Worm (Caenorhabditis elegans) whole organism, mixed stage, embryonic: ENCODE data around the gene lin-25.

Experiments
- M03D4.4 ChIP-seq: sonication (generic microtip); optimal IDR thresholded peaks from 2 replicates; lab custom pipeline; 2017; ENCODE audit warnings: mild to moderate bottlenecking, missing genetic modification characterization, missing compliant biosample characterization
- bed-3 ChIP-seq: fragments of 200-800 bp; sonication (Bioruptor generic); optimal IDR thresholded peaks from 3 replicates; lab custom pipeline; 2018; ENCODE audit warnings: mild to moderate bottlenecking, missing genetic modification characterization, moderate library complexity, missing compliant biosample characterization
- ceh-39 ChIP-seq: fragments of 150-350 bp; optimal IDR thresholded peaks from 2 replicates; lab custom pipeline; 2014; ENCODE audit warnings: missing biosample characterization, missing genetic modification characterization
- ceh-43 ChIP-seq: fragments of 200-800 bp; sonication (Bioruptor generic); optimal IDR thresholded peaks from 2 replicates; lab custom pipeline; 2018; ENCODE audit warnings: mild to moderate bottlenecking, missing genetic modification characterization, moderate library complexity, missing compliant biosample characterization
- ceh-83 ChIP-seq: fragments of 200-800 bp; sonication (Bioruptor generic); optimal IDR thresholded peaks from 2 replicates; lab custom pipeline; 2018; ENCODE audit warnings: mild to moderate bottlenecking, missing genetic modification characterization, missing compliant biosample characterization
- ces-1 ChIP-seq: fragments of 150-350 bp; optimal IDR thresholded peaks from 2 replicates; lab custom pipeline; 2014; ENCODE audit warnings: missing biosample characterization, missing genetic modification reagents, missing genetic modification characterization
- cnd-1 ChIP-seq: fragments of 200-800 bp; sonication (Bioruptor generic); optimal IDR thresholded peaks from 2 replicates; lab custom pipeline; 2018; ENCODE audit warnings: mild to moderate bottlenecking, missing genetic modification characterization, missing compliant biosample characterization
- elt-1 ChIP-seq: sonication (generic microtip); optimal IDR thresholded peaks from 2 replicates; lab custom pipeline; 2017; ENCODE audit warnings: missing genetic modification characterization, mild to moderate bottlenecking, missing compliant biosample characterization, antibody characterized with exemption, moderate library complexity, borderline replicate concordance; ENCODE audit not compliant: insufficient read depth
- elt-3 ChIP-seq: fragments of 150-350 bp; optimal IDR thresholded peaks from 2 replicates; lab custom pipeline; 2014; ENCODE audit warnings: missing biosample characterization, missing genetic modification characterization
- flh-1 ChIP-seq: fragments of 200-800 bp; sonication (Bioruptor generic); optimal IDR thresholded peaks from 2 replicates; lab custom pipeline; 2018; ENCODE audit warnings: mild to moderate bottlenecking, missing genetic modification characterization, moderate library complexity, missing compliant biosample characterization
- ham-2 ChIP-seq: fragments of 200-800 bp; sonication (Bioruptor generic); optimal IDR thresholded peaks from 2 replicates; lab custom pipeline; 2018; ENCODE audit warnings: mild to moderate bottlenecking, missing genetic modification characterization, missing compliant biosample characterization
- hlh-1 ChIP-seq: fragments of 150-350 bp; optimal IDR thresholded peaks from 2 replicates; lab custom pipeline; 2014; ENCODE audit warnings: missing biosample characterization, missing genetic modification reagents, missing genetic modification characterization
- lin-13 ChIP-seq: fragments of 150-350 bp; optimal IDR thresholded peaks from 2 replicates; lab custom pipeline; 2014; ENCODE audit warnings: missing biosample characterization, missing genetic modification characterization
- lin-32 ChIP-seq: fragments of 200-800 bp; sonication (Bioruptor generic); optimal IDR thresholded peaks from 2 replicates; lab custom pipeline; 2018; ENCODE audit warnings: mild to moderate bottlenecking, missing genetic modification characterization, missing compliant biosample characterization
- lsy-2 ChIP-seq: fragments of 150-350 bp; optimal IDR thresholded peaks from 2 replicates; lab custom pipeline; 2014; ENCODE audit warnings: missing biosample characterization, missing genetic modification characterization
- mab-5 ChIP-seq: fragments of 150-350 bp; optimal IDR thresholded peaks from 2 replicates; lab custom pipeline; 2014; ENCODE audit warnings: missing biosample characterization, missing genetic modification characterization
- mls-2 ChIP-seq: sonication (generic microtip); optimal IDR thresholded peaks from 2 replicates; lab custom pipeline; 2016; ENCODE audit warnings: mild to moderate bottlenecking, missing genetic modification characterization, moderate library complexity, missing compliant biosample characterization
- nhr-12 ChIP-seq: fragments of 150-350 bp; optimal IDR thresholded peaks from 2 replicates; lab custom pipeline; 2014; ENCODE audit warnings: missing biosample characterization, missing genetic modification characterization
- nhr-2 ChIP-seq: fragments of 150-350 bp; optimal IDR thresholded peaks from 2 replicates; lab custom pipeline; 2014; ENCODE audit warnings: missing biosample characterization, missing genetic modification characterization
- nhr-28 ChIP-seq: fragments of 150-350 bp; optimal IDR thresholded peaks from 2 replicates; lab custom pipeline; 2014; ENCODE audit warnings: missing biosample characterization, missing genetic modification characterization
- nhr-76 ChIP-seq: sonication (generic microtip); optimal IDR thresholded peaks from 2 replicates; lab custom pipeline; 2017; ENCODE audit warnings: missing biosample characterization, missing genetic modification characterization
- pha-4 ChIP-seq: fragments of 150-350 bp; optimal IDR thresholded peaks from 2 replicates; lab custom pipeline; 2018; ENCODE audit warnings: missing biosample characterization, missing genetic modification reagents, missing genetic modification characterization
- snpc-4 ChIP-seq: fragments of 150-350 bp; optimal IDR thresholded peaks from 2 replicates; lab custom pipeline; 2014; ENCODE audit warnings: missing biosample characterization, missing genetic modification characterization
- sptf-1 ChIP-seq: sonication (generic microtip); optimal IDR thresholded peaks from 2 replicates; lab custom pipeline; 2017; ENCODE audit warnings: mild to moderate bottlenecking, missing genetic modification characterization, moderate library complexity, missing compliant biosample characterization
- unc-120 ChIP-seq: sonication (generic microtip); optimal IDR thresholded peaks from 2 replicates; lab custom pipeline; 2017; ENCODE audit warnings: missing genetic modification characterization, missing compliant biosample characterization; ENCODE audit not compliant: poor library complexity, severe bottlenecking
- unc-39 ChIP-seq: fragments of 150-350 bp; optimal IDR thresholded peaks from 2 replicates; lab custom pipeline; 2014; ENCODE audit warnings: missing biosample characterization, missing genetic modification characterization
- unc-62 ChIP-seq: fragments of 150-350 bp; optimal IDR thresholded peaks from 2 replicates; lab custom pipeline; 2014; ENCODE audit warnings: missing biosample characterization, missing genetic modification reagents, missing genetic modification characterization
- ztf-11 ChIP-seq: fragments of 150-350 bp; optimal IDR thresholded peaks from 2 replicates; lab custom pipeline; 2014; ENCODE audit warnings: missing biosample characterization, missing genetic modification characterization

The lin-25 gene

DNA sequence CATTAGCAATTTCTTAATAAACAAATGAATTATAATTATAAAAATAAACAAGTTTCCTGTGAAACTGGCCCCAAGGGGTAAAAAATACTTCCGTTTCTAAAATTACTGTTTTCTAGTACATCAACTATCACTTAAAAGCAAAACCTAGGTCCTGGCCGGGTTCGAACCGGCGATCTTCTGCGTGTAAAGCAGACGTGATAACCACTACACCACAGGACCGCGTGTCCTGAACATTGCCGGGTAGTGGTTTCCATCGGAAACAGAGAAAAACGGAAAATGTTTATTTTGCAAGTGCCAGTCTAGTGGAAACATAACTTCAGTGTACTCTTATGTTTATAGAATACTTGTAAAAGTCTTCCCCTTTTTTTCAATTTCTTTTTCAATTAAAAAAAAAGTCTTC, 33.5 kb downstream of the lin-25 start:
- TF ChIP-seq elt-1 (tag; lab: Kevin White, UChicago) = no peak
- no peak for TF ChIP-seq ztf-11
- no peak for TF ChIP-seq lsy-2 (tag; lab: Kevin White, UChicago)
- TF ChIP-seq mab-5 (tag; lab: Kevin White, UChicago) = no peak
- TF ChIP-seq unc-120 = no peak
- TF ChIP-seq snpc-4 = no peak
- TF ChIP-seq nhr-76 (tag; lab: Kevin White, UChicago) = no peak
- no peak for TF ChIP-seq ham-2 (GFP tag; lab: Kevin White, UChicago)
- TF ChIP-seq ceh-43 (GFP tag; lab: Kevin White, UChicago) = no peak

- TF ChIP-seq lsy-2 (tag; lab: Kevin White, UChicago) = no peak
- TF ChIP-seq ceh-43 (GFP tag; lab: Kevin White, UChicago) = no peak
- TF ChIP-seq cnd-1 = no peak
- no peak for TF ChIP-seq M03D4.4 (tag; lab: Kevin White, UChicago)
- no peak for TF ChIP-seq lin-32 (GFP tag; lab: Kevin White, UChicago)
- TF ChIP-seq unc-120 = no peak
- no peak for TF ChIP-seq ham-2 (GFP tag; lab: Kevin White, UChicago)
- no peak for TF ChIP-seq unc-39 (tag; lab: Kevin White, UChicago)
- no peak for TF ChIP-seq bed-3 (GFP tag; lab: Kevin White, UChicago)
- no peak for TF ChIP-seq ztf-11
- TF ChIP-seq flh-1 (GFP tag; lab: Kevin White, UChicago) = no peak
- TF ChIP-seq nhr-2 (tag; lab: Kevin White, UChicago) = no peak
- TF ChIP-seq elt-3 (tag; lab: Kevin White, UChicago) = no peak
- TF ChIP-seq nhr-28 (tag; lab: Kevin White, UChicago) = no peak
- no peak for TF ChIP-seq hlh-1
- no peak for TF ChIP-seq sptf-1 (tag; lab: Kevin White, UChicago)
- no peak for TF ChIP-seq ces-1 (GFP tag; lab: Kevin White, UChicago)
- no peak for TF ChIP-seq ceh-83 (GFP tag; lab: Kevin White, UChicago)
- TF ChIP-seq mls-2 = no peak
Measured at ce11 chrV:12695155-12695554, 45.4 kb downstream of the lin-25 start, which contains the start of gene parn-1. Gene parn-1, minus strand, starts transcription at chrV:12695255.

DNA sequence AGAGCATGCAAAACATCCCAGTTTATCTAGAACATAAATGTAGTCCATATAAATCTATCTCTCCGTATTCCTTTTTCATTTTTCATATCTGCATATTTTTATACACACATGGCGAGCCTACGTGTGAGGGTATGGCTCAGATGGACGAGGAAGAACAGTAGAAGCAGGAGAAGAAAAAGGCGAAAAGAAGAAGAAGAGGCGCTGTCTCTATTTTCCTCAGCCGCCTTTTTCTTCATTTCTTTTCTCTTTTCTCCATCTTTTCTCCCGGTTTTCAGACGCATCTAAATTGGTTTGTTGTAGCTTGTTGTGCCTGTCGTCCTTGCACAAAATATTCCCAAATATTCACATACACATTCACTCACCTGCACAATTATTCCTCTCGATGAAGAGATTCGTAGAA, 46.2 kb downstream of the lin-25 start, which contains the start of gene K10C8.4:
K10C8.4 (plus strand) TSS at position 301 of the 400 bp plus-strand sequence.
- no peak for TF ChIP-seq sptf-1 (tag; lab: Kevin White, UChicago)

- TF ChIP-seq ztf-11 (no peak), snpc-4 (no peak), lin-13 (tag; lab: Kevin White, UChicago) (no peak)
Measured at ce11 chrV:12696790-12697189, 47.1 kb downstream of the lin-25 start.

DNA sequence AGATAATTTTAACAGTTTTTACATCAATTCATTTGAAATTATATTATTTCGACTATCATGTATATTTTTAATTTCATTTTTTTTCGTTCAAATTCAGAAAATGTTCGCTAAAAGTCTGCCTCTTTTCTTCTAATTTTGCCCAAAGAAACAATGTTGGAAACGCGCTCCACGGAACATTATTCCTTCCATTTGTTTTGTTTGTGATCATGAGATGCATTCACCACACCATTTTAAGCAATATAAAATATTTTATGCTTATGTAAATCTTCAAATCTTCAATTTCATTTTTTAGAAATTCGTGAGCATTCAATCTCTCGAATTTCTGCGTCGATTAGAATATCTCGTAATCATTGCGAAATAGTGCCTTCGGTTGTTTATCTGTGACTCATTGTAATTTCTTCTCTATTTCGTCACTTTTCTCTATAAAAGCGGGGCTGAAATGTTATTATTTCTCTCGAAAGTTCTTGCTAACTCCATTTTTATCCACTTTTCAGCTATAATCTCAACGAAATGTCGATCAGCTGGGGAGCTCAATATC, 47.7 kb downstream of the lin-25 start, which contains the start of gene istr-1:
istr-1 (plus strand) TSS at position 495 of the 538 bp plus-strand sequence.
- no peak for TF ChIP-seq pha-4 (tag; lab: Kevin White, UChicago)
- TF ChIP-seq lin-13 (tag; lab: Kevin White, UChicago) = no peak
- no peak for TF ChIP-seq nhr-12 (tag; lab: Kevin White, UChicago)
- no peak for TF ChIP-seq snpc-4
- no peak for TF ChIP-seq ceh-39
- TF ChIP-seq unc-120 = peak; percentile 73

DNA sequence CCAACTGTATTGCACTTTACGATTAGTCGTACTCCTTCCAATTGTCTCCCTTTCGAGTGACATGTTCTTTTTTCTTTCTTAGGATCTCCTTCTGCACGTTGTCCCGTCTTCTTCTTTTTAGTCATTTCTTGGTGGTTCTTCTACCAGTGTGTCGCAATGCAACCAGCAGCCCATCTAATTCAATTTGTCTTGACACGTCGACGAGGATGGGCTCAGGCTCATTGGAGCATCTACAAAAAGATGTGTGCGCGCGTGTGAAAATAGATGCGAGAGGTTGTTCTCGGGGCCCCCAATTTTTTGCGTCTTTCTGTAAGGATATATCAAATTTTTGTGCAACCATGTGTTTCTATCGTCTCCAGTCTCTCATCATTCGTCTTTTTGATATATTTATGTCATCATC, 51.9 kb downstream of the lin-25 start:
- TF ChIP-seq sptf-1 (tag; lab: Kevin White, UChicago) = no peak
- TF ChIP-seq ztf-11 = no peak
- no peak for TF ChIP-seq pha-4 (tag; lab: Kevin White, UChicago)
- TF ChIP-seq bed-3 (GFP tag; lab: Kevin White, UChicago) = no peak
- TF ChIP-seq snpc-4 = no peak
- peak; percentile 63 for TF ChIP-seq ces-1 (GFP tag; lab: Kevin White, UChicago)
- no peak for TF ChIP-seq elt-1 (tag; lab: Kevin White, UChicago)

ce11 chrV:12704077-12704476, 54.4 kb downstream of the lin-25 start, which contains the start of gene R11D1.1:
Gene R11D1.1, plus strand, starts transcription at chrV:12704377.
- TF ChIP-seq sptf-1 (tag; lab: Kevin White, UChicago) (no peak), unc-120 (no peak), ceh-83 (GFP tag; lab: Kevin White, UChicago) (no peak), nhr-2 (tag; lab: Kevin White, UChicago) (no peak), ces-1 (GFP tag; lab: Kevin White, UChicago) (no peak), pha-4 (tag; lab: Kevin White, UChicago) (no peak), unc-62 (GFP tag; lab: Kevin White, UChicago) (no peak), unc-39 (tag; lab: Kevin White, UChicago) (no peak), hlh-1 (no peak), elt-3 (tag; lab: Kevin White, UChicago) (no peak), nhr-28 (tag; lab: Kevin White, UChicago) (no peak), cnd-1 (no peak), bed-3 (GFP tag; lab: Kevin White, UChicago) (no peak)
